Fruit fly (Drosophila melanogaster): ENCODE results near the gene Cox17.

- TF ChIP-seq pan (optimal IDR thresholded peaks at IDR 0.05) (no peak), psq (optimal IDR thresholded peaks at IDR 0.05) (no peak), Dll (optimal IDR thresholded peaks at IDR 0.05) (no peak), CG8478 (optimal IDR thresholded peaks at IDR 0.05) (no peak), usp (GFP tag; optimal IDR thresholded peaks at IDR 0.05) (no peak), EcR (GFP tag; optimal IDR thresholded peaks at IDR 0.05) (no peak)
Measured at dm6 chrX:15077576-15078136, 6.8 kb downstream of the Cox17 start.

All from whole organism.